Worm (Caenorhabditis elegans): ENCODE data around the gene spc-2.

- TF ChIP-seq nhr-12 (tag; optimal IDR thresholded peaks at IDR 0.05) = no peak
- no peak for TF ChIP-seq F13H6.1 (tag; optimal IDR thresholded peaks at IDR 0.05)
- no peak for TF ChIP-seq mdl-1 (tag; optimal IDR thresholded peaks at IDR 0.05)
- no peak for TF ChIP-seq zag-1 (tag; optimal IDR thresholded peaks at IDR 0.05)
- TF ChIP-seq nhr-237 (tag; optimal IDR thresholded peaks at IDR 0.05) = no peak
- no peak for TF ChIP-seq nhr-11 (tag; optimal IDR thresholded peaks at IDR 0.05)
- TF ChIP-seq dmd-4 (tag; optimal IDR thresholded peaks at IDR 0.05) = no peak
- TF ChIP-seq sma-3 (GFP tag; optimal IDR thresholded peaks at IDR 0.05) = no peak
- TF ChIP-seq ceh-82 (tag; optimal IDR thresholded peaks at IDR 0.05) = no peak
- no peak for TF ChIP-seq nhr-10 (tag; optimal IDR thresholded peaks at IDR 0.05)
- TF ChIP-seq sma-9 (GFP tag; optimal IDR thresholded peaks at IDR 0.05) = no peak
- no peak for TF ChIP-seq sma-9 (tag; optimal IDR thresholded peaks at IDR 0.05)
Measured at ce11 chrIII:8163283-8163682, 18.4 kb upstream of the spc-2 start, which contains the start of gene bath-42.

Data from whole organism, L2 larva.